Fruit fly (Drosophila melanogaster) whole organism, prepupa: ENCODE results near the gene hang.

Source experiments
- Blimp-1 ChIP-seq: fragments of 200-800 bp; sonication (Bioruptor generic); optimal IDR thresholded peaks from 3 replicates; lab custom pipeline; 2017; ENCODE audit warnings: missing biosample characterization, missing genetic modification characterization, mild to moderate bottlenecking, moderate library complexity, missing genetic modification reagents
- CG3032 ChIP-seq: fragments of 200-800 bp; optimal IDR thresholded peaks from 2 replicates; lab custom pipeline; 2019; ENCODE audit warnings: missing biosample characterization, mild to moderate bottlenecking, missing genetic modification characterization, moderate library complexity
- Lpt ChIP-seq: fragments of 200-800 bp; sonication (Bioruptor generic); optimal IDR thresholded peaks from 3 replicates; lab custom pipeline; 2016; ENCODE audit warnings: missing biosample characterization, missing genetic modification characterization
- Met ChIP-seq: fragments of 200-800 bp; sonication (Bioruptor generic); optimal IDR thresholded peaks from 3 replicates; lab custom pipeline; 2016; ENCODE audit warnings: missing biosample characterization, missing genetic modification characterization
- Sox14 ChIP-seq: fragments of 200-800 bp; sonication (Bioruptor generic); optimal IDR thresholded peaks from 3 replicates; lab custom pipeline; 2016; ENCODE audit warnings: missing biosample characterization, missing genetic modification characterization
- Sox15 ChIP-seq: fragments of 200-800 bp; sonication (Bioruptor generic); optimal IDR thresholded peaks from 3 replicates; lab custom pipeline; 2016; ENCODE audit warnings: missing biosample characterization, missing genetic modification characterization
- topi ChIP-seq: fragments of 200-800 bp; sonication (Bioruptor generic); optimal IDR thresholded peaks from 3 replicates; lab custom pipeline; 2016; ENCODE audit warnings: missing biosample characterization, missing genetic modification characterization

- no peak for TF ChIP-seq Lpt (GFP tag; lab: Kevin White, UChicago)
- no peak for TF ChIP-seq CG3032
- no peak for TF ChIP-seq Sox15 (GFP tag; lab: Kevin White, UChicago)
- peak; percentile 55 for TF ChIP-seq Sox14 (GFP tag; lab: Kevin White, UChicago)
- no peak for TF ChIP-seq Met (GFP tag; lab: Kevin White, UChicago)
- TF ChIP-seq topi (GFP tag; lab: Kevin White, UChicago): peak; percentile 27
- peak; percentile 58 for TF ChIP-seq Blimp-1
Measured at dm6 chrX:16422466-16423124, at the start of gene hang.
